Worm (Caenorhabditis elegans) whole organism, L4 larva: ENCODE results near the gene T24C4.10.

ENCODE experiments used
- D1046.2 ChIP-seq: fragments of 200-800 bp; sonication (Bioruptor generic); IDR thresholded peaks from 2 replicates; pipeline ENCODE4 v1.3.6; 2022; ENCODE audit warnings: missing genetic modification characterization, missing compliant biosample characterization
- F10B5.3 ChIP-seq: sonication (generic microtip); optimal IDR thresholded peaks from 2 replicates; lab custom pipeline; 2016; ENCODE audit warnings: mild to moderate bottlenecking, missing genetic modification characterization, missing compliant biosample characterization
- F44E2.7 ChIP-seq: fragments of 200-800 bp; sonication (Bioruptor generic); IDR thresholded peaks from 2 replicates; pipeline ENCODE4 v2.1.2; 2022; ENCODE audit warnings: missing genetic modification characterization, missing compliant biosample characterization
- R02D3.7 ChIP-seq: fragments of 150-350 bp; sonication (generic microtip); optimal IDR thresholded peaks from 3 replicates; lab custom pipeline; 2014; ENCODE audit warnings: missing biosample characterization, missing genetic modification characterization
- T20F7.1 ChIP-seq: fragments of 200-800 bp; sonication (Bioruptor generic); optimal IDR thresholded peaks from 2 replicates; lab custom pipeline; 2018; ENCODE audit warnings: mild to moderate bottlenecking, missing genetic modification characterization, missing compliant biosample characterization
- T26A8.4 ChIP-seq: fragments of 200-800 bp; sonication (Bioruptor generic); IDR thresholded peaks from 2 replicates; pipeline ENCODE4 v1.3.6; 2022; ENCODE audit warnings: missing genetic modification characterization, missing compliant biosample characterization
- Y75B8A.6 ChIP-seq: fragments of 200-800 bp; sonication (Bioruptor generic); IDR thresholded peaks from 2 replicates; pipeline ENCODE4 v1.3.6; 2022; ENCODE audit warnings: missing genetic modification reagents, missing genetic modification characterization, missing compliant biosample characterization
- aha-1 ChIP-seq: fragments of 150-350 bp; peaks from one replicate; lab custom pipeline; 2014; ENCODE audit warnings: missing biosample characterization, missing genetic modification characterization
- arid-1 ChIP-seq: fragments of 200-800 bp; sonication (Bioruptor generic); conservative IDR thresholded peaks from 2 replicates; pipeline ENCODE4 v1.3.6; 2022; ENCODE audit warnings: missing genetic modification reagents, missing genetic modification characterization, missing compliant biosample characterization
- attf-4 ChIP-seq: sonication (generic microtip); optimal IDR thresholded peaks from 3 replicates; lab custom pipeline; 2017; ENCODE audit warnings: missing biosample characterization, missing genetic modification characterization
- ceh-20 ChIP-seq: fragments of 200-800 bp; sonication (Bioruptor generic); IDR thresholded peaks from 2 replicates; pipeline ENCODE4 v1.3.6; 2022; ENCODE audit warnings: missing genetic modification reagents, missing genetic modification characterization, missing compliant biosample characterization
- ceh-44 ChIP-seq: fragments of 200-800 bp; sonication (Bioruptor generic); IDR thresholded peaks from 2 replicates; pipeline ENCODE4 v1.3.6; 2022; ENCODE audit warnings: missing genetic modification reagents, missing genetic modification characterization, missing compliant biosample characterization
- ceh-62 ChIP-seq: sonication (generic microtip); optimal IDR thresholded peaks from 2 replicates; lab custom pipeline; 2017; ENCODE audit warnings: missing biosample characterization, missing genetic modification characterization
- ces-1 ChIP-seq: fragments of 150-350 bp; sonication (generic microtip); optimal IDR thresholded peaks from 4 replicates; lab custom pipeline; 2014; ENCODE audit warnings: missing biosample characterization, missing genetic modification reagents, missing genetic modification characterization
- daf-12 ChIP-seq: fragments of 150-350 bp; optimal IDR thresholded peaks from 2 replicates; lab custom pipeline; 2014; ENCODE audit warnings: missing biosample characterization, missing genetic modification reagents, missing genetic modification characterization
- dmd-8 ChIP-seq: fragments of 200-800 bp; sonication (Bioruptor generic); IDR thresholded peaks from 2 replicates; pipeline ENCODE4 v1.3.6; 2022; ENCODE audit warnings: missing genetic modification characterization, missing compliant biosample characterization
- egl-27 ChIP-seq: sonication (generic microtip); optimal IDR thresholded peaks from 3 replicates; lab custom pipeline; 2017; ENCODE audit warnings: missing biosample characterization, missing genetic modification reagents, missing genetic modification characterization
- fkh-10 ChIP-seq: fragments of 150-350 bp; optimal IDR thresholded peaks from 2 replicates; lab custom pipeline; 2014; ENCODE audit warnings: missing biosample characterization, missing genetic modification reagents, missing genetic modification characterization
- hlh-11 ChIP-seq: fragments of 200-800 bp; sonication (Bioruptor generic); optimal IDR thresholded peaks from 2 replicates; lab custom pipeline; 2018; ENCODE audit warnings: mild to moderate bottlenecking, missing genetic modification characterization, missing compliant biosample characterization
- hmg-1.1 ChIP-seq: fragments of 200-800 bp; sonication (Bioruptor generic); IDR thresholded peaks from 2 replicates; pipeline ENCODE4 v1.3.6; 2022; ENCODE audit warnings: missing genetic modification reagents, missing genetic modification characterization, missing compliant biosample characterization
- jun-1 ChIP-seq: fragments of 150-350 bp; optimal IDR thresholded peaks from 2 replicates; lab custom pipeline; 2014; ENCODE audit warnings: missing biosample characterization, missing genetic modification reagents, missing genetic modification characterization
- lir-3 ChIP-seq: sonication (generic microtip); optimal IDR thresholded peaks from 2 replicates; lab custom pipeline; 2016; ENCODE audit warnings: mild to moderate bottlenecking, missing genetic modification characterization, missing compliant biosample characterization
- madf-5 ChIP-seq, 2 experiments: fragments of 200-800 bp; sonication (Bioruptor generic); IDR thresholded peaks; 2 replicates each; pipeline ENCODE4 v1.3.6; 2022; ENCODE audit warnings: missing compliant biosample characterization in 2 of 2, missing genetic modification characterization in 2 of 2
- madf-9 ChIP-seq: fragments of 200-800 bp; sonication (Bioruptor generic); conservative IDR thresholded peaks from 2 replicates; pipeline ENCODE4 v1.3.6; 2022; ENCODE audit warnings: missing genetic modification reagents, missing genetic modification characterization, missing compliant biosample characterization
- mdl-1 ChIP-seq, 2 experiments: fragments of 150-350 bp in 1 of 2; sonication (generic microtip) in 1 of 2; optimal IDR thresholded peaks; 2 replicates each; lab custom pipeline; 2014 to 2017; ENCODE audit warnings: missing biosample characterization in 2 of 2, missing genetic modification characterization in 2 of 2
- mdt-29 ChIP-seq: fragments of 200-800 bp; sonication (Bioruptor generic); IDR thresholded peaks from 2 replicates; pipeline ENCODE4 v1.3.6; 2022; ENCODE audit warnings: missing genetic modification reagents, missing genetic modification characterization, missing compliant biosample characterization
- mes-2 ChIP-seq: sonication (generic microtip); optimal IDR thresholded peaks from 2 replicates; lab custom pipeline; 2016; ENCODE audit warnings: missing genotype, mild to moderate bottlenecking, missing genetic modification characterization, missing compliant biosample characterization; ENCODE audit not compliant: poor library complexity, severe bottlenecking
- mxl-2 ChIP-seq: fragments of 200-800 bp; sonication (Bioruptor generic); conservative IDR thresholded peaks from 2 replicates; pipeline ENCODE4 v1.3.6; 2022; ENCODE audit warnings: missing genetic modification reagents, missing genetic modification characterization, missing compliant biosample characterization
- mxl-3 ChIP-seq: fragments of 200-800 bp; sonication (Bioruptor generic); optimal IDR thresholded peaks from 2 replicates; lab custom pipeline; 2018; ENCODE audit warnings: mild to moderate bottlenecking, missing genetic modification characterization, missing compliant biosample characterization
- nhr-10 ChIP-seq: fragments of 150-350 bp; optimal IDR thresholded peaks from 2 replicates; lab custom pipeline; 2014; ENCODE audit warnings: missing biosample characterization, missing genetic modification characterization
- nhr-102 ChIP-seq: sonication (generic microtip); optimal IDR thresholded peaks from 2 replicates; lab custom pipeline; 2016; ENCODE audit warnings: mild to moderate bottlenecking, missing genetic modification characterization, moderate library complexity, missing compliant biosample characterization
- nhr-11 ChIP-seq: fragments of 150-350 bp; optimal IDR thresholded peaks from 2 replicates; lab custom pipeline; 2014; ENCODE audit warnings: missing biosample characterization, missing genetic modification characterization
- nhr-111 ChIP-seq: fragments of 200-800 bp; sonication (Bioruptor generic); optimal IDR thresholded peaks from 2 replicates; lab custom pipeline; 2018; ENCODE audit warnings: mild to moderate bottlenecking, missing genetic modification characterization, missing compliant biosample characterization
- nhr-237 ChIP-seq: sonication (generic microtip); optimal IDR thresholded peaks from 2 replicates; lab custom pipeline; 2017; ENCODE audit warnings: missing biosample characterization, missing genetic modification characterization
- nhr-28 ChIP-seq: fragments of 150-350 bp; optimal IDR thresholded peaks from 2 replicates; lab custom pipeline; 2014; ENCODE audit warnings: missing biosample characterization, missing genetic modification characterization
- nhr-41 ChIP-seq: fragments of 200-800 bp; sonication (Bioruptor generic); IDR thresholded peaks from 2 replicates; pipeline ENCODE4 v1.3.6; 2022; ENCODE audit warnings: missing genetic modification reagents, missing genetic modification characterization, missing compliant biosample characterization
- nhr-6 ChIP-seq: fragments of 150-350 bp; optimal IDR thresholded peaks from 2 replicates; lab custom pipeline; 2014; ENCODE audit warnings: missing biosample characterization, missing genetic modification characterization
- nhr-76 ChIP-seq: fragments of 150-350 bp; optimal IDR thresholded peaks from 2 replicates; lab custom pipeline; 2014; ENCODE audit warnings: missing biosample characterization, missing genetic modification characterization
- pha-4 ChIP-seq, 2 experiments: fragments of 150-350 bp in 1 of 2; fragments of 200-800 bp in 1 of 2; sonication (Bioruptor generic) in 1 of 2; IDR thresholded peaks in 1 of 2; optimal IDR thresholded peaks in 1 of 2; 2 replicates each; pipeline versions ENCODE4 v1.3.6 to Lab custom; 2014 to 2022; ENCODE audit warnings: missing genetic modification characterization in 2 of 2, missing genetic modification reagents in 2 of 2, missing biosample characterization in 1 of 2, missing compliant biosample characterization in 1 of 2
- php-3 ChIP-seq: fragments of 200-800 bp; sonication (Bioruptor generic); IDR thresholded peaks from 2 replicates; pipeline ENCODE4 v1.3.6; 2022; ENCODE audit warnings: missing genetic modification reagents, missing genetic modification characterization, missing compliant biosample characterization
- pqm-1 ChIP-seq: sonication (generic microtip); optimal IDR thresholded peaks from 2 replicates; lab custom pipeline; 2017; ENCODE audit warnings: missing biosample characterization, missing genetic modification characterization
- rbr-2 ChIP-seq: sonication (generic microtip); optimal IDR thresholded peaks from 2 replicates; lab custom pipeline; 2016; ENCODE audit warnings: missing genotype, missing genetic modification characterization, missing compliant biosample characterization
- saeg-2 ChIP-seq: fragments of 200-800 bp; sonication (Bioruptor generic); IDR thresholded peaks from 2 replicates; pipeline ENCODE4 v1.3.6; 2022; ENCODE audit warnings: missing genetic modification reagents, missing genetic modification characterization, missing compliant biosample characterization
- sdz-12 ChIP-seq: fragments of 200-800 bp; sonication (Bioruptor generic); optimal IDR thresholded peaks from 2 replicates; lab custom pipeline; 2018; ENCODE audit warnings: mild to moderate bottlenecking, missing genetic modification characterization, missing compliant biosample characterization
- set-16 ChIP-seq: fragments of 200-800 bp; sonication (Bioruptor generic); IDR thresholded peaks from 2 replicates; pipeline ENCODE4 v1.3.6; 2022; ENCODE audit warnings: missing genetic modification reagents, missing genetic modification characterization, missing compliant biosample characterization
- skn-1 ChIP-seq: fragments of 150-350 bp; optimal IDR thresholded peaks from 2 replicates; lab custom pipeline; 2014; ENCODE audit warnings: missing biosample characterization, missing genetic modification characterization
- snpc-4 ChIP-seq: fragments of 150-350 bp; optimal IDR thresholded peaks from 2 replicates; lab custom pipeline; 2014; ENCODE audit warnings: missing biosample characterization, missing genetic modification characterization
- spr-3 ChIP-seq: fragments of 200-800 bp; sonication (Bioruptor generic); optimal IDR thresholded peaks from 2 replicates; lab custom pipeline; 2018; ENCODE audit warnings: mild to moderate bottlenecking, missing genetic modification characterization, missing compliant biosample characterization
- tag-97 ChIP-seq: fragments of 200-800 bp; sonication (Bioruptor generic); IDR thresholded peaks from 2 replicates; pipeline ENCODE4 v1.3.6; 2022; ENCODE audit warnings: missing genetic modification characterization, missing compliant biosample characterization
- tra-1 ChIP-seq: fragments of 200-800 bp; sonication (Bioruptor generic); IDR thresholded peaks from 2 replicates; pipeline ENCODE4 v1.3.6; 2022; ENCODE audit warnings: missing genetic modification reagents, missing genetic modification characterization, missing compliant biosample characterization
- unc-39 ChIP-seq: sonication (generic microtip); optimal IDR thresholded peaks from 2 replicates; lab custom pipeline; 2017; ENCODE audit warnings: missing biosample characterization, missing genetic modification characterization
- zfp-2 ChIP-seq: sonication (generic microtip); optimal IDR thresholded peaks from 2 replicates; lab custom pipeline; 2016; ENCODE audit warnings: mild to moderate bottlenecking, missing genetic modification characterization, missing compliant biosample characterization
- zip-2 ChIP-seq: fragments of 150-350 bp; optimal IDR thresholded peaks from 2 replicates; lab custom pipeline; 2014; ENCODE audit warnings: missing biosample characterization, missing genetic modification characterization

T24C4.10 gene

DNA sequence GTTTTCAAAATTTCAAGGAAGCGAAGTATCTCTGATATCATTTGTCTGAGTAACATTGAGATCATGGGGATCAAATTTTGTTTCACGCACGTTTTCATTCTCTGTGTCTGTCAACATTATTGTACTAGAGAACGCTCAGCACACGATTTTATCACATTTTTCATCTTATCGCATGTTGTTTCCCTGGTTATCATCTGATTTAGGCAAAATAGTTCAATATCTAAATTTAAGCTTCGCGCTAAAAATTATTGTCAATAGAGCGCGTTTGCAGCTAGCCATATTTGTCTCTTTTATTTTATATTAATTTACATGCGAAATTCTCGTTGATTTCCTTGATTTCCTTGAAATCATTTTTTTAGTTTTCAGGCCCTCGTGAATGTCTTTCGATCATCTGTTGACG, 45.6 kb downstream of the T24C4.10 start, which contains the start of gene K02F3.2:
Gene K02F3.2, plus strand, starts transcription at position 357 of the 400 bp plus-strand sequence.
- TF ChIP-seq nhr-41 (GFP tag; lab: Robert Waterston, UW) (no peak), nhr-6 (tag; lab: Kevin White, UChicago) (no peak), daf-12 (tag; lab: Kevin White, UChicago) (no peak), D1046.2 (GFP tag; lab: Robert Waterston, UW) (no peak), saeg-2 (GFP tag; lab: Robert Waterston, UW) (no peak), ces-1 (GFP tag; lab: Kevin White, UChicago) (no peak), ceh-20 (GFP tag; lab: Robert Waterston, UW) (no peak), zfp-2 (no peak), dmd-8 (no peak), set-16 (GFP tag; lab: Robert Waterston, UW) (no peak), mdt-29 (GFP tag; lab: Robert Waterston, UW) (no peak), sdz-12 (GFP tag; lab: Kevin White, UChicago) (no peak), jun-1 (tag; lab: Kevin White, UChicago) (no peak), nhr-102 (tag; lab: Kevin White, UChicago) (peak; percentile 42), mes-2 (tag; lab: Kevin White, UChicago) (peak; percentile 13), Y75B8A.6 (GFP tag; lab: Robert Waterston, UW) (no peak), madf-9 (GFP tag; lab: Robert Waterston, UW) (no peak), snpc-4 (tag; lab: Kevin White, UChicago) (no peak), pha-4 (GFP tag; IDR thresholded peaks at IDR 0.05; lab: Robert Waterston, UW) (no peak), pha-4 (tag; optimal IDR thresholded peaks at IDR 0.05; lab: Kevin White, UChicago) (no peak), F10B5.3 (tag; lab: Kevin White, UChicago) (no peak), ceh-44 (no peak), hmg-1.1 (GFP tag; lab: Robert Waterston, UW) (no peak), nhr-111 (no peak), tra-1 (GFP tag; lab: Robert Waterston, UW) (no peak), T26A8.4 (GFP tag; lab: Robert Waterston, UW) (no peak), ceh-62 (tag; lab: Kevin White, UChicago) (no peak), aha-1 (tag; lab: Kevin White, UChicago) (peak; percentile 84), F44E2.7 (GFP tag; lab: Robert Waterston, UW) (no peak), pqm-1 (tag; lab: Kevin White, UChicago) (peak; percentile 1), php-3 (GFP tag; lab: Robert Waterston, UW) (no peak), T20F7.1 (peak; percentile 58), nhr-10 (tag; lab: Kevin White, UChicago) (no peak), mxl-2 (GFP tag; lab: Robert Waterston, UW) (no peak), madf-5 (GFP tag; IDR thresholded peaks at IDR 0.05; lab: Robert Waterston, UW) (no peak), fkh-10 (GFP tag; lab: Kevin White, UChicago) (no peak), attf-4 (no peak), egl-27 (tag; lab: Kevin White, UChicago) (no peak), nhr-28 (tag; lab: Kevin White, UChicago) (peak; percentile 91), nhr-11 (tag; lab: Kevin White, UChicago) (peak; percentile 37), mdl-1 (tag; optimal IDR thresholded peaks at IDR 0.05; lab: Kevin White, UChicago) (peak in 1 of 2 experiments; percentile 89), tag-97 (no peak), mxl-3 (GFP tag; lab: Kevin White, UChicago) (peak; percentile 57), nhr-237 (no peak), hlh-11 (peak; percentile 82), skn-1 (tag; lab: Kevin White, UChicago) (no peak), nhr-76 (no peak), arid-1 (GFP tag; lab: Robert Waterston, UW) (no peak), rbr-2 (tag; lab: Kevin White, UChicago) (peak; percentile 25), spr-3 (GFP tag; lab: Kevin White, UChicago) (no peak), lir-3 (tag; lab: Kevin White, UChicago) (no peak), unc-39 (tag; lab: Kevin White, UChicago) (no peak), zip-2 (no peak), R02D3.7 (no peak)
